Fruit fly (Drosophila melanogaster): Measurements from ENCODE around the gene CarT.

CarT gene

DNA sequence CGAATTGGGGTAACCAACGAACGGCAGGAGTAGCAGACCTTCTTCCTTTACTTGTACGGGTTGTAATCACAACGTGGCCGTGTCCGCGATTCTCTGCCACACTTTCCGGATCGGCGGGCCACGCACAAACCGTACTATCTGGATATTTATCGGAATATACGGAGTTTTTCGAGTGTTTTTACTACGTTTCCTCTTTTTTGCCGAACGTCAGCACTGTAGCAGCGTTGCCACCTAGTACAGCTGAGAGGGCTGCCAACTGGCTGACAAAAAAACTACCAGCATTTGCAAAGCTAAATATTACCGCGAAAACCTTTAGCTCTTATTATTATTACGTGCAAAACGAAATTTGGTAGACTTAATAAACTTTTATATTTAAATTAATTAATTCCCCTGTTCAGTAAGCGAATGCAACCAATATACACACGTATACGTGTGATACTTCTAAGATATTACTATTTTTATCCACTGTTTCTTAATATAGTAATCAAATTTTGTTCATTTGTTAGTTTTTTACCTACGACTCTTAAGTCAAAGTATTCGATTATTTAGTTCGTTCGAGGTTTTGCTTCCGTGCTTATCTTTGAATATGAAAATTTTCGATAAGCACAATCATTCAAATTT is 4.1 kb upstream of the CarT start, which contains the start of gene TM9SF2 (continued):
- 0 out of 2 replicates have a peak, but pooled peaks have one; percentile 29 for TF ChIP-seq sna (GFP tag; IDR thresholded peaks at IDR 0.05; ENCODE audit: partially characterized antibody)
- no peak for TF ChIP-seq CG8924 (tag; optimal IDR thresholded peaks at IDR 0.05)
- no peak for TF ChIP-seq Deaf1 (tag; optimal IDR thresholded peaks at IDR 0.05)
- no peak for TF ChIP-seq GATAe (GFP tag; conservative IDR thresholded peaks at IDR 0.05)
- peak; percentile 6 for TF ChIP-seq CG1602 (GFP tag; optimal IDR thresholded peaks at IDR 0.05)
- peak; percentile 80 for TF ChIP-seq CG4617 (GFP tag; optimal IDR thresholded peaks at IDR 0.05; ENCODE audit: borderline replicate concordance)
- TF ChIP-seq Gug (GFP tag; IDR thresholded peaks at IDR 0.05): peak; percentile 47; the same call in 3 of the 4 replicates
- peak; percentile 36 for TF ChIP-seq HmgD (GFP tag; optimal IDR thresholded peaks at IDR 0.05)
- TF ChIP-seq D19B (GFP tag; optimal IDR thresholded peaks at IDR 0.05): no peak
- no peak for TF ChIP-seq C15 (GFP tag; IDR thresholded peaks at IDR 0.05)
- no peak for TF ChIP-seq CrebB (tag; optimal IDR thresholded peaks at IDR 0.05)
- TF ChIP-seq Hr3 (GFP tag; optimal IDR thresholded peaks at IDR 0.05): peak; percentile 35
- peak; percentile 23 for TF ChIP-seq B-H2 (GFP tag; optimal IDR thresholded peaks at IDR 0.05)
- no peak for TF ChIP-seq hbn (GFP tag; IDR thresholded peaks at IDR 0.05; ENCODE audit: partially characterized antibody)
- TF ChIP-seq Optix (GFP tag; IDR thresholded peaks at IDR 0.05): no peak
- TF ChIP-seq E2f1 (GFP tag; IDR thresholded peaks at IDR 0.05): no peak
- TF ChIP-seq CG17328 (GFP tag; IDR thresholded peaks at IDR 0.05): peak; percentile 21; the same call in 1 of the 2 replicates
- no peak for TF ChIP-seq Dip2 (GFP tag; IDR thresholded peaks at IDR 0.05)
- no peak for TF ChIP-seq Nf-YC (tag; optimal IDR thresholded peaks at IDR 0.05)
- 0 out of 3 replicates have a peak, but pooled peaks have one; percentile 22 for TF ChIP-seq dysf (GFP tag; IDR thresholded peaks at IDR 0.05)
- TF ChIP-seq CG12391 (tag; optimal IDR thresholded peaks at IDR 0.05): peak; percentile 34
- no peak for TF ChIP-seq ham (GFP tag; IDR thresholded peaks at IDR 0.05)
- no peak for TF ChIP-seq CG10462 (GFP tag; optimal IDR thresholded peaks at IDR 0.05)
- no peak for TF ChIP-seq Oaz (GFP tag; IDR thresholded peaks at IDR 0.05)
- no peak for TF ChIP-seq ranshi (GFP tag; IDR thresholded peaks at IDR 0.05)
- no peak for TF ChIP-seq CG42726 (GFP tag; IDR thresholded peaks at IDR 0.05; ENCODE audit: partially characterized antibody)
- TF ChIP-seq HLH3B (GFP tag; IDR thresholded peaks at IDR 0.05): no peak
- TF ChIP-seq otp (GFP tag; IDR thresholded peaks at IDR 0.05): 0 out of 3 replicates have a peak, but pooled peaks have one; percentile 28
- no peak for TF ChIP-seq crc (GFP tag; optimal IDR thresholded peaks at IDR 0.05)
- peak; percentile 42 for TF ChIP-seq Hsf (GFP tag; optimal IDR thresholded peaks at IDR 0.05)
- TF ChIP-seq CG17829 (tag; optimal IDR thresholded peaks at IDR 0.05): peak; percentile 14
- no peak for TF ChIP-seq TFAM (GFP tag; optimal IDR thresholded peaks at IDR 0.05)
- no peak for TF ChIP-seq CG3407 (GFP tag; optimal IDR thresholded peaks at IDR 0.05)
- no peak for TF ChIP-seq CG32767 (GFP tag; IDR thresholded peaks at IDR 0.05)
- TF ChIP-seq pum (GFP tag; optimal IDR thresholded peaks at IDR 0.05): no peak
- TF ChIP-seq luna (GFP tag; optimal IDR thresholded peaks at IDR 0.05): no peak
- TF ChIP-seq CG6272 (GFP tag; IDR thresholded peaks at IDR 0.05): 0 out of 2 replicates have a peak, but pooled peaks have one; percentile 27
- TF ChIP-seq dmrt11E (tag; optimal IDR thresholded peaks at IDR 0.05): no peak
- no peak for TF ChIP-seq ERR (GFP tag; optimal IDR thresholded peaks at IDR 0.05)
- no peak for TF ChIP-seq wor (GFP tag; IDR thresholded peaks at IDR 0.05)
- TF ChIP-seq CG2116 (GFP tag; optimal IDR thresholded peaks at IDR 0.05): no peak
- TF ChIP-seq CG7928 (GFP tag; optimal IDR thresholded peaks at IDR 0.05): no peak
- TF ChIP-seq mam (GFP tag; optimal IDR thresholded peaks at IDR 0.05): peak; percentile 56
- TF ChIP-seq CG15696 (tag; optimal IDR thresholded peaks at IDR 0.05): peak; percentile 29
- peak; percentile 58 for TF ChIP-seq CG2120 (GFP tag; optimal IDR thresholded peaks at IDR 0.05)
- TF ChIP-seq CG12299 (tag; optimal IDR thresholded peaks at IDR 0.05): no peak
- no peak for TF ChIP-seq CG10274 (GFP tag; optimal IDR thresholded peaks at IDR 0.05)
- no peak for TF ChIP-seq CG2889 (GFP tag; IDR thresholded peaks at IDR 0.05)
- no peak for TF ChIP-seq toy (GFP tag; IDR thresholded peaks at IDR 0.05)
- TF ChIP-seq exex (tag; optimal IDR thresholded peaks at IDR 0.05): no peak
- TF ChIP-seq CG1529 (GFP tag; optimal IDR thresholded peaks at IDR 0.05): no peak
